Fruit fly (Drosophila melanogaster) whole organism, prepupa: ENCODE data around the gene Hmr.

ENCODE experiments used
- Blimp-1 ChIP-seq: fragments of 200-800 bp; sonication (Bioruptor generic); optimal IDR thresholded peaks from 3 replicates; lab custom pipeline; 2017; ENCODE audit warnings: missing biosample characterization, missing genetic modification characterization, mild to moderate bottlenecking, moderate library complexity, missing genetic modification reagents
- CG10631 ChIP-seq: fragments of 200-800 bp; sonication (Bioruptor generic); optimal IDR thresholded peaks from 2 replicates; lab custom pipeline; 2016; ENCODE audit warnings: missing biosample characterization, missing genetic modification characterization
- CG1621 ChIP-seq: fragments of 200-800 bp; sonication (Bioruptor generic); optimal IDR thresholded peaks from 3 replicates; lab custom pipeline; 2018; ENCODE audit warnings: missing biosample characterization, mild to moderate bottlenecking, missing genetic modification characterization
- CG3032 ChIP-seq: fragments of 200-800 bp; optimal IDR thresholded peaks from 2 replicates; lab custom pipeline; 2019; ENCODE audit warnings: missing biosample characterization, mild to moderate bottlenecking, missing genetic modification characterization, moderate library complexity
- CG8119 ChIP-seq: fragments of 200-800 bp; sonication (Bioruptor generic); IDR thresholded peaks from 3 replicates; pipeline ENCODE4 v1.3.6; 2022; ENCODE audit warnings: missing biosample characterization, missing genetic modification characterization
- Eip75B ChIP-seq: fragments of 200-800 bp; sonication (Bioruptor generic); optimal IDR thresholded peaks from 3 replicates; lab custom pipeline; 2016; ENCODE audit warnings: missing biosample characterization, missing genetic modification characterization
- Ets96B ChIP-seq: fragments of 200-800 bp; optimal IDR thresholded peaks from 2 replicates; lab custom pipeline; 2019; ENCODE audit warnings: missing biosample characterization, mild to moderate bottlenecking, missing genetic modification characterization, moderate library complexity
- Hr4 ChIP-seq: fragments of 200-800 bp; sonication (Bioruptor generic); optimal IDR thresholded peaks from 3 replicates; lab custom pipeline; 2016; ENCODE audit warnings: missing biosample characterization, missing genetic modification characterization
- Sox102F ChIP-seq: fragments of 200-800 bp; sonication (Bioruptor generic); optimal IDR thresholded peaks from 2 replicates; lab custom pipeline; 2016; ENCODE audit warnings: missing biosample characterization, mild to moderate bottlenecking, missing genetic modification characterization
- Sox14 ChIP-seq: fragments of 200-800 bp; sonication (Bioruptor generic); optimal IDR thresholded peaks from 3 replicates; lab custom pipeline; 2016; ENCODE audit warnings: missing biosample characterization, missing genetic modification characterization
- dsx ChIP-seq: fragments of 200-800 bp; optimal IDR thresholded peaks from 3 replicates; lab custom pipeline; 2019; ENCODE audit warnings: missing biosample characterization, mild to moderate bottlenecking, missing genetic modification characterization, moderate library complexity; ENCODE audit not compliant: poor library complexity, severe bottlenecking
- fd85E ChIP-seq: fragments of 200-800 bp; sonication (Bioruptor generic); optimal IDR thresholded peaks from 3 replicates; lab custom pipeline; 2016; ENCODE audit warnings: missing biosample characterization, missing genetic modification characterization
- ss ChIP-seq, 2 experiments: fragments of 200-800 bp; sonication (Bioruptor generic); optimal IDR thresholded peaks; 2 replicates in 1 of 2; 3 replicates in 1 of 2; lab custom pipeline; 2017 to 2018; ENCODE audit warnings: mild to moderate bottlenecking in 2 of 2, missing biosample characterization in 2 of 2, missing genetic modification characterization in 2 of 2, moderate library complexity in 1 of 2

DNA sequence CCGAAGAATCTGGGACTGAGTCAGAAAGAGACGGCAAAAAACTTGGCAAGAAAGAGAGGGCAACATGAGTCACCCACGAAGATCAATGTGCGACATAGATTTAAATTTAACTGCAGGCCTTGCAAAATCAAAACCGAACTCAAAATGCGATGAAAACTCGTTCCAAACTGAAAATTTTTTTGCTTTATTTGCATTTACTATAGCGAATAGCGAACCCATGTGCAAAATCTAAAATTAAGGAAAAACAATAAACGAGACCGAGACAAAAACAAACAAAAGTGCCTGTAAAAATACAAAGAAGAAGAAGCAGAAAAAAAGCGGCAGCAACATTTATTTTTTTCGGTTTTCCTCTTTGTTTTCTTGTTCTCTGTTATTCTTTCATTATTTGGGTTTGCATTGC, 49.6 kb downstream of the Hmr start:
- no peak for TF ChIP-seq CG3032
- TF ChIP-seq Sox102F (GFP tag; lab: Kevin White, UChicago) = no peak
- TF ChIP-seq Hr4 (GFP tag; lab: Kevin White, UChicago) = no peak
- TF ChIP-seq CG10631 = no peak
- no peak for TF ChIP-seq CG8119
- TF ChIP-seq Eip75B = no peak
- no peak for TF ChIP-seq ss (GFP tag; optimal IDR thresholded peaks at IDR 0.05; lab: Kevin White, UChicago)
- TF ChIP-seq CG1621 (tag; lab: Kevin White, UChicago) = no peak
- TF ChIP-seq Sox14 (GFP tag; lab: Kevin White, UChicago) = no peak
- TF ChIP-seq Ets96B (tag; lab: Kevin White, UChicago) = no peak
- no peak for TF ChIP-seq Blimp-1 (GFP tag; lab: Kevin White, UChicago)
- TF ChIP-seq fd85E (GFP tag; lab: Kevin White, UChicago) = no peak
- TF ChIP-seq dsx = no peak
